Worm (Caenorhabditis elegans): ENCODE measurements around the gene F11A5.18.

DNA sequence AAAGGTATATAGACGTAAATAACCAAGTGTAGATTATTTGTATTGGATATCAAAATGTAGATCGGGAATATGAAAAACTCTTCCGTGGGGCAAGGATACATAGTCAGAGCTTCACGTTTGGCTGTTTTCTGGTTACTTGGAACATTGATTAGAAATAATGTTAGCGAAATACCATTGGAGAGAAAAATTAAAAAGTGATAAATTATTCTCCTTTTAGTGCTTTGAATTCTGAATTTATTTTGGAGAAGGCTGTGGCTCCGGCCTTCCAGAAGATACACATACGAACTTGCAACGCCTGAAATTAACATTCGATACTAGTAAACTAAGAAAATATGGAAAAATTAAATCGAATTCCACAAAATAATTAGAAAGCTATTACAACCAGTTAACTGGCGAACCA lies 32.9 kb downstream of the F11A5.18 start, which contains the start of gene srh-98:
- TF ChIP-seq him-1 (tag; optimal IDR thresholded peaks at IDR 0.05) (no peak), W03F9.2 (tag; optimal IDR thresholded peaks at IDR 0.05) (no peak)

Measured in whole organism, L4/young adult.